Fruit fly (Drosophila melanogaster): ENCODE data around the gene CG9961.

DNA sequence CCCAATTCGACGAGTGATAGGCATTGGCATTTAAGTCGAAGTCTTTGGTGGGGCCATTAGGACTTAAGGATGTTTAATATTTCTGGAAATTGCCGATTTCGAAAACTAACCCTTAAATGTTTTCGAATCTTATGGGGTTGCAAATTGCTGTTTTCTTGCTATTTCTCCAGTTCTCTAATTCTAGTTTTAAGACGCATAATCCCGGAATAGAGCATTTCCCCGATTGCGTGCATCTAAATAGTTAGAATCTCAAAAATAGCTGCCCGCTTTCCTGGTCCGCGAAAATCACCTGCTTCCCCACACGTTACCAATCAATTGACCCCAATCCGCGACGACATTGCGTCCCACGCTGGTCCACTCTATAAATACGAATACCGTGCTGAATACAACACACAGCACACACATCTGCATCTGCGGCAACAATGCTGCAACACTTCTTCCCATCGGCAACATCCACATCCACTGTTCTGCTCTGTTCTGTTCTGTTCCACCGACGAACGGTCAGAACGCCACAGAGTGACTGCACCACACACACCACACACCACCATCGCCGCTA, 7.2 kb upstream of the CG9961 start, which contains the start of gene Bacc:
- TF ChIP-seq Met (GFP tag; optimal IDR thresholded peaks at IDR 0.05): peak; percentile 99
- TF ChIP-seq Gug (GFP tag; IDR thresholded peaks at IDR 0.05): no peak
- peak; percentile 95 for TF ChIP-seq CG6854 (GFP tag; optimal IDR thresholded peaks at IDR 0.05)
- peak; percentile 94 for TF ChIP-seq CG9139 (GFP tag; optimal IDR thresholded peaks at IDR 0.05)

All from whole organism, prepupa.